Worm (Caenorhabditis elegans) whole organism, L1 larva: ENCODE data around the gene sqv-8.

ENCODE experiments used
- C04F5.9 ChIP-seq: sonication (generic microtip); optimal IDR thresholded peaks from 2 replicates; lab custom pipeline; 2016; ENCODE audit warnings: missing genetic modification characterization, missing compliant biosample characterization
- C16A3.4 ChIP-seq: fragments of 150-350 bp; optimal IDR thresholded peaks from 2 replicates; lab custom pipeline; 2014; ENCODE audit warnings: missing biosample characterization, missing genetic modification characterization
- alr-1 ChIP-seq: fragments of 200-800 bp; sonication (Bioruptor generic); optimal IDR thresholded peaks from 2 replicates; lab custom pipeline; 2018; ENCODE audit warnings: borderline replicate concordance, mild to moderate bottlenecking, missing genetic modification characterization, missing compliant biosample characterization
- aly-2 ChIP-seq: fragments of 150-350 bp; optimal IDR thresholded peaks from 2 replicates; lab custom pipeline; 2014; ENCODE audit warnings: missing biosample characterization, missing genetic modification characterization
- ama-1 ChIP-seq: fragments of 150-350 bp; optimal IDR thresholded peaks from 2 replicates; lab custom pipeline; 2014
- ceh-63 ChIP-seq: fragments of 200-800 bp; sonication (Bioruptor generic); optimal IDR thresholded peaks from 2 replicates; lab custom pipeline; 2018; ENCODE audit warnings: mild to moderate bottlenecking, missing genetic modification characterization, missing compliant biosample characterization
- ceh-82 ChIP-seq, 3 experiments: fragments of 150-350 bp in 1 of 3; sonication (generic microtip) in 2 of 3; optimal IDR thresholded peaks; 2 replicates each; lab custom pipeline; 2014 to 2017; ENCODE audit warnings: missing biosample characterization in 3 of 3, missing genetic modification characterization in 3 of 3
- ceh-90 ChIP-seq: sonication (generic microtip); optimal IDR thresholded peaks from 2 replicates; lab custom pipeline; 2016; ENCODE audit warnings: missing genetic modification characterization, missing compliant biosample characterization
- ces-1 ChIP-seq: fragments of 150-350 bp; optimal IDR thresholded peaks from 2 replicates; lab custom pipeline; 2014; ENCODE audit warnings: missing biosample characterization, missing genetic modification reagents, missing genetic modification characterization
- efl-1 ChIP-seq, 4 experiments: fragments of 150-350 bp; optimal IDR thresholded peaks in 3 of 4; peaks in 1 of 4; 1 replicate in 1 of 4; 2 replicates in 3 of 4; lab custom pipeline; 2014; ENCODE audit warnings: missing biosample characterization in 2 of 4, missing genetic modification characterization in 2 of 4, missing genetic modification reagents in 2 of 4
- egl-13 ChIP-seq: sonication (generic microtip); optimal IDR thresholded peaks from 2 replicates; lab custom pipeline; 2016; ENCODE audit warnings: missing genotype, missing genetic modification reagents, missing genetic modification characterization, missing compliant biosample characterization
- elt-3 ChIP-seq, 6 experiments: fragments of 150-350 bp in 1 of 6; sonication (generic microtip); optimal IDR thresholded peaks; 2 replicates each; lab custom pipeline; 2017 to 2018; ENCODE audit warnings: missing biosample characterization in 6 of 6, missing genetic modification characterization in 6 of 6, inconsistent platforms in 1 of 6
- ets-5 ChIP-seq: fragments of 200-800 bp; sonication (Bioruptor generic); IDR thresholded peaks from 2 replicates; pipeline ENCODE4 v1.3.6; 2022; ENCODE audit warnings: missing genetic modification characterization, missing compliant biosample characterization
- grh-1 ChIP-seq: fragments of 200-800 bp; sonication (Bioruptor generic); IDR thresholded peaks from 2 replicates; pipeline ENCODE4 v1.3.6; 2022; ENCODE audit warnings: missing genetic modification reagents, missing genetic modification characterization, missing compliant biosample characterization
- isw-1 ChIP-seq: fragments of 200-800 bp; sonication (Bioruptor generic); IDR thresholded peaks from 2 replicates; pipeline ENCODE4 v1.3.6; 2022; ENCODE audit warnings: missing genetic modification characterization, missing compliant biosample characterization
- jun-1 ChIP-seq: fragments of 150-350 bp; optimal IDR thresholded peaks from 2 replicates; lab custom pipeline; 2014; ENCODE audit warnings: missing biosample characterization, missing genetic modification reagents, missing genetic modification characterization
- lin-13 ChIP-seq: fragments of 150-350 bp; optimal IDR thresholded peaks from 2 replicates; lab custom pipeline; 2014; ENCODE audit warnings: missing biosample characterization, missing genetic modification reagents, missing genetic modification characterization
- lin-14 ChIP-seq: fragments of 200-800 bp; sonication (Bioruptor generic); optimal IDR thresholded peaks from 2 replicates; lab custom pipeline; 2018; ENCODE audit warnings: mild to moderate bottlenecking, missing genetic modification characterization, moderate library complexity, missing compliant biosample characterization
- lin-35 ChIP-seq, 2 experiments: fragments of 150-350 bp; optimal IDR thresholded peaks; 2 replicates each; lab custom pipeline; 2014; ENCODE audit warnings: missing biosample characterization in 2 of 2, missing genetic modification characterization in 2 of 2, missing genetic modification reagents in 2 of 2
- lsy-2 ChIP-seq, 2 experiments: fragments of 150-350 bp; optimal IDR thresholded peaks; 2 replicates each; lab custom pipeline; 2014; ENCODE audit warnings: missing biosample characterization in 2 of 2, missing genetic modification characterization in 2 of 2
- mdl-1 ChIP-seq, 2 experiments: fragments of 150-350 bp; optimal IDR thresholded peaks; 2 replicates each; lab custom pipeline; 2014 to 2017; ENCODE audit warnings: missing biosample characterization in 2 of 2, missing genetic modification characterization in 2 of 2, inconsistent platforms in 1 of 2
- mef-2 ChIP-seq: fragments of 150-350 bp; optimal IDR thresholded peaks from 2 replicates; lab custom pipeline; 2014; ENCODE audit warnings: missing biosample characterization, missing genetic modification characterization
- nhr-11 ChIP-seq: fragments of 150-350 bp; optimal IDR thresholded peaks from 2 replicates; lab custom pipeline; 2014; ENCODE audit warnings: missing biosample characterization, missing genetic modification characterization
- nhr-12 ChIP-seq: sonication (generic microtip); optimal IDR thresholded peaks from 2 replicates; lab custom pipeline; 2017; ENCODE audit warnings: missing biosample characterization, missing genetic modification characterization
- nhr-20 ChIP-seq: sonication (generic microtip); optimal IDR thresholded peaks from 2 replicates; lab custom pipeline; 2016; ENCODE audit warnings: mild to moderate bottlenecking, missing genetic modification characterization, missing compliant biosample characterization
- nhr-47 ChIP-seq: sonication (generic microtip); optimal IDR thresholded peaks from 2 replicates; lab custom pipeline; 2016; ENCODE audit warnings: mild to moderate bottlenecking, missing genetic modification characterization, moderate library complexity, missing compliant biosample characterization
- nhr-76 ChIP-seq: sonication (generic microtip); optimal IDR thresholded peaks from 2 replicates; lab custom pipeline; 2017; ENCODE audit warnings: missing biosample characterization, missing genetic modification characterization
- nhr-77 ChIP-seq: fragments of 150-350 bp; optimal IDR thresholded peaks from 2 replicates; lab custom pipeline; 2014; ENCODE audit warnings: missing biosample characterization, missing genetic modification characterization
- nhr-90 ChIP-seq: sonication (generic microtip); optimal IDR thresholded peaks from 2 replicates; lab custom pipeline; 2016; ENCODE audit warnings: mild to moderate bottlenecking, missing genetic modification characterization, missing compliant biosample characterization; ENCODE audit not compliant: poor library complexity
- skn-1 ChIP-seq: fragments of 150-350 bp; optimal IDR thresholded peaks from 2 replicates; lab custom pipeline; 2014; ENCODE audit warnings: missing biosample characterization, missing genetic modification characterization
- snu-23 ChIP-seq: sonication (generic microtip); optimal IDR thresholded peaks from 2 replicates; lab custom pipeline; 2016; ENCODE audit warnings: missing genetic modification characterization, missing compliant biosample characterization
- sox-4 ChIP-seq: sonication (generic microtip); optimal IDR thresholded peaks from 2 replicates; lab custom pipeline; 2016; ENCODE audit warnings: missing genetic modification characterization, missing compliant biosample characterization
- swsn-7 ChIP-seq: sonication (generic microtip); optimal IDR thresholded peaks from 2 replicates; lab custom pipeline; 2016; ENCODE audit warnings: missing genetic modification characterization, missing compliant biosample characterization
- tbx-2 ChIP-seq: sonication (generic microtip); optimal IDR thresholded peaks from 2 replicates; lab custom pipeline; 2016; ENCODE audit warnings: missing genetic modification characterization, missing compliant biosample characterization
- unc-130 ChIP-seq: fragments of 150-350 bp; optimal IDR thresholded peaks from 2 replicates; lab custom pipeline; 2017; ENCODE audit warnings: missing biosample characterization, missing genetic modification characterization, inconsistent platforms
- unc-30 ChIP-seq: sonication (generic microtip); optimal IDR thresholded peaks from 2 replicates; lab custom pipeline; 2017; ENCODE audit warnings: missing biosample characterization, missing genetic modification characterization
- unc-62 ChIP-seq: fragments of 150-350 bp; optimal IDR thresholded peaks from 2 replicates; lab custom pipeline; 2014; ENCODE audit warnings: missing biosample characterization, missing genetic modification reagents, missing genetic modification characterization
- vab-15 ChIP-seq: sonication (generic microtip); optimal IDR thresholded peaks from 2 replicates; lab custom pipeline; 2017; ENCODE audit warnings: missing genotype, mild to moderate bottlenecking, missing genetic modification characterization, missing compliant biosample characterization
- ztf-4 ChIP-seq: fragments of 150-350 bp; optimal IDR thresholded peaks from 2 replicates; lab custom pipeline; 2014; ENCODE audit warnings: missing biosample characterization, missing genetic modification characterization

The sqv-8 gene

ce11 chrII:9609296-9609695, 37.5 kb upstream of the sqv-8 start, which contains the start of gene pap-2:
Gene pap-2 (minus strand): TSS chrII:9609396.
- TF ChIP-seq tbx-2 (tag; lab: Kevin White, UChicago), result no peak
- no peak for TF ChIP-seq vab-15 (tag; lab: Kevin White, UChicago)
- no peak for TF ChIP-seq mef-2
- no peak for TF ChIP-seq alr-1
- no peak for TF ChIP-seq nhr-12 (tag; lab: Kevin White, UChicago)
- TF ChIP-seq lin-13 (GFP tag; lab: Kevin White, UChicago), result no peak
- TF ChIP-seq, all 84 proteins: peak for 0

- TF ChIP-seq lin-14 (GFP tag; lab: Kevin White, UChicago) (no peak), elt-3 (tag; optimal IDR thresholded peaks at IDR 0.05; lab: Kevin White, UChicago) (no peak), sox-4 (no peak), ceh-63 (no peak), ces-1 (GFP tag; lab: Kevin White, UChicago) (no peak), grh-1 (GFP tag; lab: Robert Waterston, UW) (no peak), aly-2 (tag; lab: Kevin White, UChicago) (no peak), egl-13 (tag; lab: Kevin White, UChicago) (no peak), ets-5 (GFP tag; lab: Robert Waterston, UW) (no peak), ceh-82 (tag; optimal IDR thresholded peaks at IDR 0.05; lab: Kevin White, UChicago) (no peak), unc-130 (tag; lab: Kevin White, UChicago) (no peak), nhr-12 (tag; lab: Kevin White, UChicago) (no peak), nhr-20 (tag; lab: Kevin White, UChicago) (no peak), nhr-11 (tag; lab: Kevin White, UChicago) (no peak), mdl-1 (tag; optimal IDR thresholded peaks at IDR 0.05; lab: Kevin White, UChicago) (no peak)
These were observed 35.3 kb upstream of the sqv-8 start, which contains the start of the genes T15H9.5 and T15H9.4 for ce11 chrII:9611347-9611923. Gene T15H9.5 (minus strand): TSS chrII:9611447. Gene T15H9.4 (plus strand): TSS chrII:9611873.

- TF ChIP-seq unc-30 (tag; lab: Kevin White, UChicago), result no peak
- TF ChIP-seq ceh-90 (tag; lab: Kevin White, UChicago), result no peak
- no peak for TF ChIP-seq nhr-76 (tag; lab: Kevin White, UChicago)
- TF ChIP-seq C16A3.4 (tag; lab: Kevin White, UChicago), result no peak
These were observed 32.0 kb upstream of the sqv-8 start, which contains the start of gene hlh-6 for ce11 chrII:9614728-9615127. Gene hlh-6 (minus strand): TSS chrII:9614828.

ce11 chrII:9617039-9617901, 29.5 kb upstream of the sqv-8 start, which contains the start of gene hal-3:
Gene hal-3 (minus strand): TSS chrII:9617125.
- peak; percentile 1 for TF ChIP-seq nhr-47
- no peak for TF ChIP-seq elt-3 (tag; optimal IDR thresholded peaks at IDR 0.05; lab: Kevin White, UChicago)
- no peak for TF ChIP-seq unc-30 (tag; lab: Kevin White, UChicago)
- peak; percentile 16 for TF ChIP-seq ama-1 (lab: Kevin White, UChicago)
- TF ChIP-seq tbx-2 (tag; lab: Kevin White, UChicago), result no peak
- TF ChIP-seq lsy-2 (tag; optimal IDR thresholded peaks at IDR 0.05; lab: Kevin White, UChicago), result peak in 1 of 2 experiments; percentile 54
- TF ChIP-seq C04F5.9 (tag; lab: Kevin White, UChicago), result no peak
- TF ChIP-seq skn-1 (tag; lab: Kevin White, UChicago), result no peak
- no peak for TF ChIP-seq nhr-11 (tag; lab: Kevin White, UChicago)
- peak; percentile 5 for TF ChIP-seq ztf-4 (tag; lab: Kevin White, UChicago)
- no peak for TF ChIP-seq jun-1
- TF ChIP-seq nhr-77 (tag; lab: Kevin White, UChicago), result no peak
- no peak for TF ChIP-seq efl-1 (optimal IDR thresholded peaks at IDR 0.05; lab: Kevin White, UChicago)
- TF ChIP-seq efl-1 (GFP tag; optimal IDR thresholded peaks at IDR 0.05 in 1 of 2; lab: Kevin White, UChicago), result peak in 1 of 2 experiments; percentile 77
- TF ChIP-seq snu-23, result no peak
- no peak for TF ChIP-seq nhr-90 (tag; lab: Kevin White, UChicago)
- TF ChIP-seq swsn-7 (tag; lab: Kevin White, UChicago), result no peak
- TF ChIP-seq isw-1, result no peak
- no peak for TF ChIP-seq unc-62 (GFP tag; lab: Kevin White, UChicago)
- TF ChIP-seq lin-35 (GFP tag; optimal IDR thresholded peaks at IDR 0.05; lab: Kevin White, UChicago), result no peak
- TF ChIP-seq sox-4, result no peak
